Worm (Caenorhabditis elegans) whole organism, late embryonic: ENCODE data around the gene F38B2.2.

Experiments used
- C38D4.7 ChIP-seq: fragments of 200-800 bp; sonication (Bioruptor generic); optimal IDR thresholded peaks from 2 replicates; lab custom pipeline; 2018; ENCODE audit warnings: mild to moderate bottlenecking, missing genetic modification characterization, moderate library complexity, missing compliant biosample characterization
- F13H6.1 ChIP-seq: sonication (generic microtip); optimal IDR thresholded peaks from 2 replicates; lab custom pipeline; 2016; ENCODE audit warnings: missing genetic modification characterization, missing compliant biosample characterization
- K09A11.1 ChIP-seq: sonication (generic microtip); optimal IDR thresholded peaks from 2 replicates; lab custom pipeline; 2017; ENCODE audit warnings: antibody characterized with exemption, mild to moderate bottlenecking, missing genetic modification characterization, missing compliant biosample characterization; ENCODE audit not compliant: insufficient read depth
- ahr-1 ChIP-seq: sonication (generic microtip); optimal IDR thresholded peaks from 2 replicates; lab custom pipeline; 2016; ENCODE audit warnings: missing genetic modification characterization, missing compliant biosample characterization
- ama-1 ChIP-seq: fragments of 150-350 bp; optimal IDR thresholded peaks from 2 replicates; lab custom pipeline; 2014
- ceh-14 ChIP-seq: sonication (generic microtip); optimal IDR thresholded peaks from 2 replicates; lab custom pipeline; 2016; ENCODE audit warnings: missing genotype, missing genetic modification characterization, missing compliant biosample characterization
- ceh-18 ChIP-seq: sonication (generic microtip); optimal IDR thresholded peaks from 2 replicates; lab custom pipeline; 2016; ENCODE audit warnings: missing genetic modification characterization, missing compliant biosample characterization
- ceh-19 ChIP-seq: fragments of 200-800 bp; sonication (Bioruptor generic); optimal IDR thresholded peaks from 2 replicates; lab custom pipeline; 2018; ENCODE audit warnings: mild to moderate bottlenecking, missing genetic modification characterization, missing compliant biosample characterization
- ceh-2 ChIP-seq: sonication (generic microtip); optimal IDR thresholded peaks from 2 replicates; lab custom pipeline; 2016; ENCODE audit warnings: missing genotype, missing genetic modification characterization, missing compliant biosample characterization
- ceh-22 ChIP-seq: sonication (generic microtip); optimal IDR thresholded peaks from 2 replicates; lab custom pipeline; 2017; ENCODE audit warnings: missing biosample characterization, missing genetic modification characterization
- ceh-30 ChIP-seq: fragments of 150-350 bp; optimal IDR thresholded peaks from 2 replicates; lab custom pipeline; 2014; ENCODE audit warnings: missing biosample characterization, missing genetic modification characterization
- ceh-34 ChIP-seq: sonication (generic microtip); optimal IDR thresholded peaks from 2 replicates; lab custom pipeline; 2016; ENCODE audit warnings: mild to moderate bottlenecking, missing genetic modification characterization, missing compliant biosample characterization
- ceh-45 ChIP-seq: fragments of 200-800 bp; sonication (Bioruptor generic); IDR thresholded peaks from 2 replicates; pipeline ENCODE4 v1.3.6; 2022; ENCODE audit warnings: missing genetic modification reagents, missing genetic modification characterization, missing compliant biosample characterization
- ceh-48 ChIP-seq: sonication (generic microtip); optimal IDR thresholded peaks from 2 replicates; lab custom pipeline; 2016; ENCODE audit warnings: missing genetic modification characterization, inconsistent platforms, missing compliant biosample characterization
- ceh-6 ChIP-seq: fragments of 200-800 bp; sonication (Bioruptor generic); optimal IDR thresholded peaks from 2 replicates; lab custom pipeline; 2018; ENCODE audit warnings: mild to moderate bottlenecking, missing genetic modification characterization, missing compliant biosample characterization
- ceh-9 ChIP-seq: sonication (generic microtip); optimal IDR thresholded peaks from 2 replicates; lab custom pipeline; 2016; ENCODE audit warnings: mild to moderate bottlenecking, missing genetic modification characterization, inconsistent platforms, missing compliant biosample characterization
- che-1 ChIP-seq: sonication (generic microtip); optimal IDR thresholded peaks from 2 replicates; lab custom pipeline; 2016; ENCODE audit warnings: mild to moderate bottlenecking, missing genetic modification characterization, missing compliant biosample characterization
- dmd-4 ChIP-seq: sonication (generic microtip); optimal IDR thresholded peaks from 2 replicates; lab custom pipeline; 2016; ENCODE audit warnings: borderline replicate concordance, missing genetic modification characterization, missing compliant biosample characterization
- dve-1 ChIP-seq: sonication (generic microtip); optimal IDR thresholded peaks from 2 replicates; lab custom pipeline; 2017; ENCODE audit warnings: antibody characterized with exemption, mild to moderate bottlenecking, missing genetic modification characterization, missing compliant biosample characterization
- elt-4 ChIP-seq: sonication (generic microtip); optimal IDR thresholded peaks from 2 replicates; lab custom pipeline; 2016; ENCODE audit warnings: missing genetic modification characterization, missing compliant biosample characterization
- fax-1 ChIP-seq: sonication (generic microtip); optimal IDR thresholded peaks from 2 replicates; lab custom pipeline; 2016; ENCODE audit warnings: missing genotype, missing genetic modification characterization, missing compliant biosample characterization
- fkh-10 ChIP-seq: fragments of 150-350 bp; optimal IDR thresholded peaks from 2 replicates; lab custom pipeline; 2014; ENCODE audit warnings: missing biosample characterization, missing genetic modification reagents, missing genetic modification characterization
- fkh-6 ChIP-seq: sonication (generic microtip); optimal IDR thresholded peaks from 2 replicates; lab custom pipeline; 2016; ENCODE audit warnings: missing genetic modification characterization, missing compliant biosample characterization
- gmeb-2 ChIP-seq: sonication (generic microtip); optimal IDR thresholded peaks from 2 replicates; lab custom pipeline; 2016; ENCODE audit warnings: missing genetic modification characterization, inconsistent platforms, missing compliant biosample characterization
- hlh-13 ChIP-seq: fragments of 200-800 bp; sonication (Bioruptor generic); optimal IDR thresholded peaks from 2 replicates; lab custom pipeline; 2018; ENCODE audit warnings: mild to moderate bottlenecking, missing genetic modification characterization, missing compliant biosample characterization
- hlh-15 ChIP-seq: sonication (generic microtip); optimal IDR thresholded peaks from 2 replicates; lab custom pipeline; 2016; ENCODE audit warnings: missing genetic modification characterization, missing compliant biosample characterization
- hlh-30 ChIP-seq: sonication (generic microtip); optimal IDR thresholded peaks from 2 replicates; lab custom pipeline; 2017; ENCODE audit warnings: antibody characterized with exemption, missing genetic modification characterization, missing compliant biosample characterization; ENCODE audit not compliant: insufficient read depth
- hlh-8 ChIP-seq: sonication (generic microtip); optimal IDR thresholded peaks from 2 replicates; lab custom pipeline; 2016; ENCODE audit warnings: missing genotype, missing genetic modification characterization, missing compliant biosample characterization
- madf-2 ChIP-seq: sonication (generic microtip); optimal IDR thresholded peaks from 2 replicates; lab custom pipeline; 2017; ENCODE audit warnings: missing genetic modification characterization, missing compliant biosample characterization
- mec-3 ChIP-seq: sonication (generic microtip); optimal IDR thresholded peaks from 2 replicates; lab custom pipeline; 2016; ENCODE audit warnings: borderline replicate concordance, missing genetic modification characterization, missing compliant biosample characterization
- nfya-1 ChIP-seq: sonication (generic microtip); optimal IDR thresholded peaks from 2 replicates; lab custom pipeline; 2017; ENCODE audit warnings: missing genetic modification characterization, mild to moderate bottlenecking, missing compliant biosample characterization, antibody characterized with exemption, moderate library complexity
- nhr-11 ChIP-seq: fragments of 150-350 bp; optimal IDR thresholded peaks from 2 replicates; lab custom pipeline; 2014; ENCODE audit warnings: missing biosample characterization, missing genetic modification characterization
- nhr-232 ChIP-seq: sonication (generic microtip); optimal IDR thresholded peaks from 2 replicates; lab custom pipeline; 2016; ENCODE audit warnings: missing genetic modification characterization, missing compliant biosample characterization
- npax-4 ChIP-seq: sonication (generic microtip); optimal IDR thresholded peaks from 2 replicates; lab custom pipeline; 2016; ENCODE audit warnings: missing genetic modification characterization, missing compliant biosample characterization
- odd-2 ChIP-seq: sonication (generic microtip); optimal IDR thresholded peaks from 2 replicates; lab custom pipeline; 2017; ENCODE audit warnings: antibody characterized with exemption, mild to moderate bottlenecking, missing genetic modification characterization, missing compliant biosample characterization
- pag-3 ChIP-seq: sonication (generic microtip); optimal IDR thresholded peaks from 2 replicates; lab custom pipeline; 2016; ENCODE audit warnings: missing compliant biosample characterization, missing genetic modification characterization, borderline replicate concordance
- pax-1 ChIP-seq: fragments of 150-350 bp; optimal IDR thresholded peaks from 2 replicates; lab custom pipeline; 2014; ENCODE audit warnings: missing biosample characterization, missing genetic modification characterization
- pha-2 ChIP-seq: sonication (generic microtip); optimal IDR thresholded peaks from 2 replicates; lab custom pipeline; 2017; ENCODE audit warnings: mild to moderate bottlenecking, missing genetic modification characterization, missing compliant biosample characterization
- pha-4 ChIP-seq: fragments of 150-350 bp; optimal IDR thresholded peaks from 2 replicates; lab custom pipeline; 2018; ENCODE audit warnings: missing biosample characterization, missing genetic modification reagents, missing genetic modification characterization
- pros-1 ChIP-seq: fragments of 150-350 bp; optimal IDR thresholded peaks from 2 replicates; lab custom pipeline; 2014; ENCODE audit warnings: missing biosample characterization, missing genetic modification reagents, missing genetic modification characterization
- ref-2 ChIP-seq: sonication (generic microtip); optimal IDR thresholded peaks from 2 replicates; lab custom pipeline; 2016; ENCODE audit warnings: missing genetic modification characterization, missing compliant biosample characterization
- rnt-1 ChIP-seq: sonication (generic microtip); optimal IDR thresholded peaks from 2 replicates; lab custom pipeline; 2016; ENCODE audit warnings: missing genetic modification characterization, missing compliant biosample characterization
- sdc-2 ChIP-seq: sonication (generic microtip); optimal IDR thresholded peaks from 2 replicates; lab custom pipeline; 2016; ENCODE audit warnings: missing genotype, missing genetic modification characterization, missing compliant biosample characterization
- sox-2 ChIP-seq: fragments of 200-800 bp; sonication (Bioruptor generic); IDR thresholded peaks from 2 replicates; pipeline ENCODE4 v1.3.6; 2022; ENCODE audit warnings: missing genetic modification reagents, missing genetic modification characterization, missing compliant biosample characterization
- sox-4 ChIP-seq: sonication (generic microtip); optimal IDR thresholded peaks from 2 replicates; lab custom pipeline; 2017; ENCODE audit warnings: mild to moderate bottlenecking, missing genetic modification characterization, inconsistent platforms, missing compliant biosample characterization
- tbx-2 ChIP-seq: sonication (generic microtip); optimal IDR thresholded peaks from 2 replicates; lab custom pipeline; 2016; ENCODE audit warnings: missing genetic modification characterization, missing compliant biosample characterization
- tbx-7 ChIP-seq: sonication (generic microtip); optimal IDR thresholded peaks from 2 replicates; lab custom pipeline; 2016; ENCODE audit warnings: missing genotype, missing genetic modification characterization, missing compliant biosample characterization
- unc-3 ChIP-seq, 2 experiments: fragments of 200-800 bp in 1 of 2; sonication (Bioruptor generic) in 1 of 2; sonication (generic microtip) in 1 of 2; conservative IDR thresholded peaks in 1 of 2; optimal IDR thresholded peaks in 1 of 2; 2 replicates each; pipeline versions ENCODE4 v1.3.6 to Lab custom; 2016 to 2022; ENCODE audit warnings: missing compliant biosample characterization in 2 of 2, missing genetic modification characterization in 2 of 2, missing genetic modification reagents in 1 of 2
- unc-42 ChIP-seq: sonication (generic microtip); optimal IDR thresholded peaks from 2 replicates; lab custom pipeline; 2016; ENCODE audit warnings: missing genotype, missing genetic modification characterization, missing compliant biosample characterization
- unc-55 ChIP-seq: sonication (generic microtip); optimal IDR thresholded peaks from 2 replicates; lab custom pipeline; 2017; ENCODE audit warnings: missing biosample characterization, missing genetic modification reagents, missing genetic modification characterization
- unc-86 ChIP-seq: sonication (generic microtip); optimal IDR thresholded peaks from 2 replicates; lab custom pipeline; 2016; ENCODE audit warnings: missing genetic modification characterization, missing compliant biosample characterization
- ztf-16 ChIP-seq: sonication (generic microtip); optimal IDR thresholded peaks from 2 replicates; lab custom pipeline; 2017; ENCODE audit warnings: missing genetic modification characterization, missing compliant biosample characterization

Gene F38B2.2

ce11 chrX:11262319-11263074 is 16.7 kb downstream of the F38B2.2 start, which contains the start of gene C03A3.2:
TSS of gene C03A3.2 (plus strand) at chrX:11262848.
- no peak for TF ChIP-seq odd-2 (tag; lab: Kevin White, UChicago)
- peak; percentile 2 for TF ChIP-seq ref-2 (tag; lab: Kevin White, UChicago)
- no peak for TF ChIP-seq mec-3 (tag; lab: Kevin White, UChicago)
- TF ChIP-seq sox-2 = no peak
- peak; percentile 76 for TF ChIP-seq tbx-2 (tag; lab: Kevin White, UChicago)
- TF ChIP-seq ztf-16 (tag; lab: Kevin White, UChicago) = no peak
- TF ChIP-seq hlh-13 (GFP tag; lab: Kevin White, UChicago) = no peak
- TF ChIP-seq che-1 (tag; lab: Kevin White, UChicago) = no peak
- peak; percentile 66 for TF ChIP-seq ceh-34 (tag; lab: Kevin White, UChicago)
- no peak for TF ChIP-seq pha-2 (tag; lab: Kevin White, UChicago)
- no peak for TF ChIP-seq ceh-45 (GFP tag; lab: Robert Waterston, UW)
- no peak for TF ChIP-seq hlh-15 (tag; lab: Kevin White, UChicago)
- TF ChIP-seq pha-4 (tag; lab: Kevin White, UChicago) = no peak
- TF ChIP-seq fkh-6 = no peak
- TF ChIP-seq pros-1 (tag; lab: Kevin White, UChicago) = peak; percentile 43
- TF ChIP-seq ceh-19 (GFP tag; lab: Kevin White, UChicago) = no peak
- TF ChIP-seq ceh-22 (tag; lab: Kevin White, UChicago) = no peak
- no peak for TF ChIP-seq nhr-11 (tag; lab: Kevin White, UChicago)
- no peak for TF ChIP-seq unc-55 (GFP tag; lab: Kevin White, UChicago)
- no peak for TF ChIP-seq sox-4
- no peak for TF ChIP-seq pax-1 (tag; lab: Kevin White, UChicago)
- TF ChIP-seq ceh-14 (tag; lab: Kevin White, UChicago) = peak; percentile 68
- no peak for TF ChIP-seq F13H6.1
- no peak for TF ChIP-seq unc-3 (GFP tag; conservative IDR thresholded peaks at IDR 0.05; lab: Robert Waterston, UW)
- TF ChIP-seq unc-3 (tag; optimal IDR thresholded peaks at IDR 0.05; lab: Kevin White, UChicago) = no peak
- TF ChIP-seq ceh-30 = no peak
- TF ChIP-seq hlh-8 (tag; lab: Kevin White, UChicago) = no peak
- peak; percentile 90 for TF ChIP-seq unc-42 (tag; lab: Kevin White, UChicago)
- TF ChIP-seq fax-1 = no peak
- TF ChIP-seq ceh-6 (GFP tag; lab: Kevin White, UChicago) = peak; percentile 23
- TF ChIP-seq nhr-232 = no peak
- no peak for TF ChIP-seq unc-86
- no peak for TF ChIP-seq fkh-10
- no peak for TF ChIP-seq gmeb-2
- no peak for TF ChIP-seq ceh-48 (tag; lab: Kevin White, UChicago)
- TF ChIP-seq K09A11.1 = no peak
- peak; percentile 81 for TF ChIP-seq ceh-18 (tag; lab: Kevin White, UChicago)
- peak; percentile 20 for TF ChIP-seq rnt-1 (tag; lab: Kevin White, UChicago)
- TF ChIP-seq pag-3 (tag; lab: Kevin White, UChicago) = no peak
- no peak for TF ChIP-seq npax-4 (tag; lab: Kevin White, UChicago)
- no peak for TF ChIP-seq tbx-7 (tag; lab: Kevin White, UChicago)
- no peak for TF ChIP-seq elt-4 (tag; lab: Kevin White, UChicago)
- TF ChIP-seq dve-1 (tag; lab: Kevin White, UChicago) = no peak
- TF ChIP-seq ceh-2 = no peak
- no peak for TF ChIP-seq hlh-30 (tag; lab: Kevin White, UChicago)
- peak; percentile 13 for TF ChIP-seq madf-2 (tag; lab: Kevin White, UChicago)
- no peak for TF ChIP-seq ama-1
- no peak for TF ChIP-seq C38D4.7 (GFP tag; lab: Kevin White, UChicago)
- TF ChIP-seq ceh-9 (tag; lab: Kevin White, UChicago) = no peak
- no peak for TF ChIP-seq sdc-2 (tag; lab: Kevin White, UChicago)
- peak; percentile 77 for TF ChIP-seq nfya-1 (tag; lab: Kevin White, UChicago)
- no peak for TF ChIP-seq ahr-1
- TF ChIP-seq dmd-4 = no peak
